Worm (Caenorhabditis elegans) whole organism, young adult: ENCODE measurements around the gene clh-1.

ENCODE experiments used
- C17E4.6 ChIP-seq: fragments of 200-800 bp; sonication (Bioruptor generic); IDR thresholded peaks from 2 replicates; pipeline ENCODE4 v1.3.6; 2022; ENCODE audit warnings: missing genetic modification reagents, missing genetic modification characterization, missing compliant biosample characterization
- F10E7.11 ChIP-seq: sonication (generic microtip); optimal IDR thresholded peaks from 2 replicates; lab custom pipeline; 2017; ENCODE audit warnings: mild to moderate bottlenecking, missing genetic modification characterization, moderate library complexity, missing compliant biosample characterization
- F39B2.1 ChIP-seq: fragments of 200-800 bp; sonication (Bioruptor generic); IDR thresholded peaks from 2 replicates; pipeline ENCODE4 v1.3.6; 2022; ENCODE audit warnings: missing genetic modification reagents, missing genetic modification characterization, missing compliant biosample characterization
- F49E8.2 ChIP-seq: sonication (generic microtip); optimal IDR thresholded peaks from 3 replicates; lab custom pipeline; 2017; ENCODE audit warnings: missing genetic modification characterization, mild to moderate bottlenecking, missing compliant biosample characterization, antibody characterized with exemption, moderate library complexity; ENCODE audit not compliant: insufficient read depth
- Y56A3A.18 ChIP-seq: fragments of 200-800 bp; sonication (Bioruptor generic); IDR thresholded peaks from 2 replicates; pipeline ENCODE4 v1.3.6; 2022; ENCODE audit warnings: missing genetic modification reagents, missing genetic modification characterization, missing compliant biosample characterization
- let-526 ChIP-seq: fragments of 200-800 bp; sonication (Bioruptor generic); IDR thresholded peaks from 2 replicates; pipeline ENCODE4 v1.3.6; 2022; ENCODE audit warnings: missing genetic modification reagents, missing genetic modification characterization, missing compliant biosample characterization
- mxl-1 ChIP-seq: sonication (generic microtip); optimal IDR thresholded peaks from 2 replicates; lab custom pipeline; 2016; ENCODE audit warnings: missing genetic modification characterization, missing compliant biosample characterization
- pha-4 ChIP-seq: fragments of 150-350 bp; sonication (generic microtip); optimal IDR thresholded peaks from 2 replicates; lab custom pipeline; 2014; ENCODE audit warnings: missing biosample characterization, missing genetic modification reagents, missing genetic modification characterization

- no peak for TF ChIP-seq let-526 (GFP tag; lab: Robert Waterston, UW)
- no peak for TF ChIP-seq F10E7.11 (tag; lab: Kevin White, UChicago)
- TF ChIP-seq mxl-1 (tag; lab: Kevin White, UChicago) = no peak
- TF ChIP-seq C17E4.6 (GFP tag; lab: Robert Waterston, UW) = no peak
- TF ChIP-seq F49E8.2 (tag; lab: Kevin White, UChicago) = no peak
- no peak for TF ChIP-seq pha-4 (tag; lab: Kevin White, UChicago)
- TF ChIP-seq F39B2.1 (GFP tag; lab: Robert Waterston, UW) = no peak
- TF ChIP-seq Y56A3A.18 (GFP tag; lab: Robert Waterston, UW) = no peak
Observed at ce11 chrII:11838353-11838752, 17.9 kb downstream of the clh-1 start.
